Fruit fly (Drosophila melanogaster) whole organism, pupa: ENCODE measurements around the gene Adat1.
A peak's percentile ranks its signal among the peaks of the same experiment; 100 is the strongest.

Experiments
- CG10348 ChIP-seq: fragments of 200-800 bp; sonication (Bioruptor generic); IDR thresholded peaks from 2 replicates; pipeline ENCODE4 v1.3.6; 2022; ENCODE audit warnings: missing biosample characterization, missing genetic modification characterization
- CG12605 ChIP-seq: fragments of 200-800 bp; sonication (Bioruptor generic); IDR thresholded peaks from 2 replicates; pipeline ENCODE4 v1.3.6; 2022; ENCODE audit warnings: missing biosample characterization, missing genetic modification characterization
- CG13204 ChIP-seq: fragments of 200-800 bp; sonication (Bioruptor generic); optimal IDR thresholded peaks from 2 replicates; lab custom pipeline; 2018; ENCODE audit warnings: missing biosample characterization, mild to moderate bottlenecking, missing genetic modification characterization, moderate library complexity
- CG14655 ChIP-seq: fragments of 200-800 bp; sonication (Bioruptor generic); optimal IDR thresholded peaks from 3 replicates; lab custom pipeline; 2017; ENCODE audit warnings: mild to moderate bottlenecking, missing biosample characterization, missing genetic modification reagents, missing genetic modification characterization
- CG15710 ChIP-seq: fragments of 200-800 bp; sonication (Bioruptor generic); optimal IDR thresholded peaks from 2 replicates; lab custom pipeline; 2018; ENCODE audit warnings: missing biosample characterization, mild to moderate bottlenecking, missing genetic modification characterization, moderate library complexity
- CG17806 ChIP-seq: fragments of 200-800 bp; sonication (Bioruptor generic); optimal IDR thresholded peaks from 2 replicates; lab custom pipeline; 2018; ENCODE audit warnings: missing biosample characterization, mild to moderate bottlenecking, missing genetic modification characterization, moderate library complexity
- CG32121 ChIP-seq: fragments of 200-800 bp; sonication (Bioruptor generic); IDR thresholded peaks from 2 replicates; pipeline ENCODE4 v1.3.6; 2022; ENCODE audit warnings: missing biosample characterization, missing genetic modification characterization
- CG34367 ChIP-seq: fragments of 200-800 bp; sonication (Bioruptor generic); optimal IDR thresholded peaks from 2 replicates; lab custom pipeline; 2018; ENCODE audit warnings: missing biosample characterization, mild to moderate bottlenecking, missing genetic modification characterization
- CG4496 ChIP-seq: fragments of 200-800 bp; sonication (Bioruptor generic); IDR thresholded peaks from 3 replicates; pipeline ENCODE4 v1.3.6; 2022; ENCODE audit warnings: missing biosample characterization, missing genetic modification characterization
- CG8159 ChIP-seq: fragments of 200-800 bp; sonication (Bioruptor generic); optimal IDR thresholded peaks from 3 replicates; lab custom pipeline; 2018; ENCODE audit warnings: missing biosample characterization, mild to moderate bottlenecking, missing genetic modification characterization, moderate library complexity
- CG8301 ChIP-seq: fragments of 200-800 bp; sonication (Bioruptor generic); optimal IDR thresholded peaks from 2 replicates; lab custom pipeline; 2018; ENCODE audit warnings: missing biosample characterization, mild to moderate bottlenecking, missing genetic modification characterization
- CG9948 ChIP-seq: fragments of 200-800 bp; sonication (Bioruptor generic); optimal IDR thresholded peaks from 2 replicates; lab custom pipeline; 2018; ENCODE audit warnings: missing biosample characterization, mild to moderate bottlenecking, missing genetic modification characterization, moderate library complexity
- D1 ChIP-seq: fragments of 200-800 bp; sonication (Bioruptor generic); optimal IDR thresholded peaks from 2 replicates; lab custom pipeline; 2018; ENCODE audit warnings: missing biosample characterization, mild to moderate bottlenecking, missing genetic modification characterization, moderate library complexity
- EcR ChIP-seq: fragments of 200-800 bp; sonication (Bioruptor generic); optimal IDR thresholded peaks from 3 replicates; lab custom pipeline; 2019; ENCODE audit warnings: missing biosample characterization, missing genetic modification characterization, mild to moderate bottlenecking, moderate library complexity, missing genetic modification reagents
- Ets98B ChIP-seq: fragments of 200-800 bp; sonication (Bioruptor generic); IDR thresholded peaks from 2 replicates; pipeline ENCODE4 v1.3.6; 2022; ENCODE audit warnings: missing biosample characterization, missing genetic modification characterization
- Pif1A ChIP-seq: fragments of 200-800 bp; sonication (Bioruptor generic); optimal IDR thresholded peaks from 3 replicates; lab custom pipeline; 2016; ENCODE audit warnings: missing biosample characterization, missing genetic modification characterization
- Pif1B ChIP-seq: fragments of 200-800 bp; sonication (Bioruptor generic); optimal IDR thresholded peaks from 3 replicates; lab custom pipeline; 2016; ENCODE audit warnings: missing biosample characterization, missing genetic modification characterization
- Snoo ChIP-seq: fragments of 200-800 bp; sonication (Bioruptor generic); optimal IDR thresholded peaks from 3 replicates; lab custom pipeline; 2017; ENCODE audit warnings: missing biosample characterization, mild to moderate bottlenecking, missing genetic modification characterization, inconsistent platforms
- fd96Ca ChIP-seq: fragments of 200-800 bp; sonication (Bioruptor generic); IDR thresholded peaks from 3 replicates; pipeline ENCODE4 v1.3.6; 2022; ENCODE audit warnings: missing biosample characterization, missing genetic modification characterization
- gl ChIP-seq: fragments of 200-800 bp; sonication (Bioruptor generic); optimal IDR thresholded peaks from 2 replicates; lab custom pipeline; 2018; ENCODE audit warnings: missing biosample characterization, mild to moderate bottlenecking, missing genetic modification characterization
- rn ChIP-seq: fragments of 200-800 bp; sonication (Bioruptor generic); IDR thresholded peaks from 2 replicates; pipeline ENCODE4 v1.3.6; 2022; ENCODE audit warnings: missing biosample characterization, missing genetic modification characterization

The Adat1 gene

DNA sequence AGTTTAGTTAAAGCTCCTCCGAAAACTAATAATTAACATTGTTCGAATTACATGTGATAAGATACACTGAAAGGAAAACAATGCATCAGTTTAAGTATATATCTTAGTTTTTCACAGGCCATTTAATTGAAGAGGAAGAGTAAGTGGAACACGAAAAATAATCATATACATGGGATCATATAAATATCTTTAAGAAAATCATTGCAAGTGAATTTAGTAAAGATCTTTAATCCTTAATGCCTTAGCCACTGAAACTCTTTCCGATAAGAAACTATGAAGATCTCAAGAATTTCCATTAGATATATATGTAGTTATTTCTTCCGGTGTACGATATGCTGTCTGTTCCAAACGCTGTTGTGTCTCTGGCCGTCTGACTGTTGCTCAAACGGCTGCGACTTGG is 32.6 kb downstream of the Adat1 start:
- peak; percentile 37 for TF ChIP-seq CG9948 (tag; lab: Kevin White, UChicago)
- TF ChIP-seq CG15710 (tag; lab: Kevin White, UChicago), result no peak
- no peak for TF ChIP-seq CG13204
- TF ChIP-seq D1 (tag; lab: Kevin White, UChicago), result no peak
- TF ChIP-seq Pif1A (GFP tag; lab: Kevin White, UChicago), result peak; percentile 48
- TF ChIP-seq Snoo (tag; lab: Kevin White, UChicago), result no peak
- TF ChIP-seq rn, result peak; percentile 48; the same call in 1 of the 2 replicates
- peak; percentile 65; the same call in 2 of the 3 replicates for TF ChIP-seq CG4496 (GFP tag; lab: Robert Waterston, UW)
- TF ChIP-seq CG12605 (GFP tag; lab: Robert Waterston, UW), result peak; percentile 27; the same call in 1 of the 2 replicates
- peak; percentile 48 for TF ChIP-seq CG8301
- TF ChIP-seq CG17806 (tag; lab: Kevin White, UChicago), result no peak
- no peak for TF ChIP-seq gl (tag; lab: Kevin White, UChicago)
- no peak for TF ChIP-seq fd96Ca
- TF ChIP-seq CG34367 (tag; lab: Kevin White, UChicago), result no peak
- no peak for TF ChIP-seq CG10348 (GFP tag; lab: Robert Waterston, UW)
- TF ChIP-seq Ets98B (GFP tag; lab: Robert Waterston, UW), result peak; percentile 68
- TF ChIP-seq Pif1B (GFP tag; lab: Kevin White, UChicago), result peak; percentile 23
- peak; percentile 1 for TF ChIP-seq CG8159 (tag; lab: Kevin White, UChicago)
- peak; percentile 68 for TF ChIP-seq CG32121 (GFP tag; lab: Robert Waterston, UW)
- TF ChIP-seq CG14655, result peak; percentile 67
- no peak for TF ChIP-seq EcR (GFP tag; lab: Kevin White, UChicago)

DNA sequence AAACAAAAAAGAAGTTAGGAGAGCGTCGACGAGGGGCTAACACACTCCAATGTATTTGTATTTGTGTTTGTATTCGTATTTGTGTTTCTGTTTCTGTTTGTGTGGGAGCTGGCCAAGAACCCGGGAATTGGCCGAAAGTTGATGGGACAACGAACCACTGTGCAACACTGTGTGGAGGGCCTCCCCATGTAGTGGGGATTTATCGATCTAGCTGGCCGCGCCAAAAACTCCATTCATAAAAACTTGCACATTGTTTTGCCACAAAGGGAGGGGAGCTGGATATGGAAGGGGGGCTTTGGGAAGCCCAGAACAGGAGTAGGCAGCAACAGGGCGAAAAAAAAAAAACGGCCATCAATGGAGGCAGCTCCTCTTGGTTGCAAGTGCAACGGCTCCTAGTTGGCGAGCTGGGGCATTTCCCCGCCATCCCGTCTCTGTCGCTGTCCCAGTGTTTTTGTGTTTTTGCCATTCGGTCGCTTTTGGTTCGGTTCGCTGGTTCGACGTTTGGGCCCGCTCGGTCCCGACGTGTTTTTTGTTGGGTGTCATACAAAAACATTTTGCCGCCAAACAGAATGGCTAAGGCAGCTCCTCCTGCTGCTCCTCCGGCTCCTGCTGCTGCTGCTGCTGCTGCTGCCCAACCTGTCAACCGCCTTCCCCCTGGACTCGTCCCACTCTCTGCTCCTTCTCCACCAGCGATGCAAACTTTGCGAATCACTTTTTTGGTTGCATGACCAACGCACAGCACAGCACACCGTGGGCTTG is 34.2 kb downstream of the Adat1 start:
- TF ChIP-seq EcR (GFP tag; lab: Kevin White, UChicago) (peak; percentile 85), Pif1B (GFP tag; lab: Kevin White, UChicago) (no peak), CG13204 (peak; percentile 66), CG4496 (GFP tag; lab: Robert Waterston, UW) (0 out of 3 replicates have a peak, but pooled peaks have one; percentile 42)

DNA sequence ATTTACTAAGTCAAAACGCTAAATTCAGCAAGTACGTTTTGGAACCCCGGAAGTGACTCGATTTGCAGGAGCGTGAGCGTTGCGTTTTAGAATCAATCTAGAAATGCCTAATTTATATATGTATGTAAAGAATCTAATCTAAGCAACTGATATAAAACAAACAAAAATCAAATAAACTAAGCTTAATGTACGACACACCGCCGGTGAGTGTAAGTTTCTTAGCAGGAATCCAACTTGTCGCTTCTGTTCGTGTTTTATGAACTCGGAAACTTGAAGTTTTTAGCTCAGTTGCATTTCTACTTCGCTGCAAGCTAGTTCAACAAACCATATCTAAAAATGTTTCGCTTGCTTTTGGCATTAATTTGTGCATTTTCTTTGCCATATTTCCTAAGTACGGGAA is 37.6 kb downstream of the Adat1 start, which contains the start of gene CG43376:
Gene CG43376 (plus strand): TSS at position 301 of the 400 bp plus-strand sequence.
- TF ChIP-seq gl (tag; lab: Kevin White, UChicago) (no peak), Snoo (tag; lab: Kevin White, UChicago) (no peak), CG34367 (tag; lab: Kevin White, UChicago) (no peak)
- TF ChIP-seq, all 21 proteins: peak for 0

DNA sequence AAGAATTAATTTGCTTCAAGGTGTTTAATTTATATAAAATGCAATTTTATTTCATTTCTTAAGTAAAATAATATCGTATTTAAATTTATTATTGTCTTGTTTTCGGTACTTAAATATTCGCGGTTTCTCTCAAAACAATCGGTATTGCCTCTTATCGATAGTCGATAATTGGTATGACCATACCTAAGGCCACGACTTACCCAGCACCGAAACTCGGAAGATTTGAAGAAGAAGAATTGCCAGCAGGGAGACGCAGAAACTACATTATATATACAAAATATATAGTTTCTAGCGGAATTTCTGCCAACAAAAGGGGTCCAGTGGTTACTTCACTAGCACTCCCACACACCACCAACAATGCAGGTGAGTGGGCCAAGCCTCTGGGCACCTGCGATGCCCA is 40.4 kb downstream of the Adat1 start:
- TF ChIP-seq D1 (tag; lab: Kevin White, UChicago) (no peak), CG9948 (tag; lab: Kevin White, UChicago) (no peak), Ets98B (GFP tag; lab: Robert Waterston, UW) (no peak), CG34367 (tag; lab: Kevin White, UChicago) (no peak), CG14655 (no peak), CG32121 (GFP tag; lab: Robert Waterston, UW) (no peak), Pif1B (GFP tag; lab: Kevin White, UChicago) (no peak), EcR (GFP tag; lab: Kevin White, UChicago) (no peak), CG15710 (tag; lab: Kevin White, UChicago) (no peak), CG12605 (GFP tag; lab: Robert Waterston, UW) (no peak)

dm6 chr2L:13763144-13763543 is 48.1 kb downstream of the Adat1 start:
- TF ChIP-seq CG10348 (GFP tag; lab: Robert Waterston, UW), result no peak
- TF ChIP-seq rn, result no peak
- no peak for TF ChIP-seq Ets98B (GFP tag; lab: Robert Waterston, UW)
- no peak for TF ChIP-seq CG15710 (tag; lab: Kevin White, UChicago)
- no peak for TF ChIP-seq CG8159 (tag; lab: Kevin White, UChicago)
- TF ChIP-seq CG4496 (GFP tag; lab: Robert Waterston, UW), result no peak
- TF ChIP-seq CG13204, result no peak
- no peak for TF ChIP-seq CG8301
- TF ChIP-seq fd96Ca, result no peak
- no peak for TF ChIP-seq CG14655
- no peak for TF ChIP-seq Pif1A (GFP tag; lab: Kevin White, UChicago)
- no peak for TF ChIP-seq EcR (GFP tag; lab: Kevin White, UChicago)
- TF ChIP-seq D1 (tag; lab: Kevin White, UChicago), result no peak
- no peak for TF ChIP-seq gl (tag; lab: Kevin White, UChicago)
- TF ChIP-seq Snoo (tag; lab: Kevin White, UChicago), result no peak
- TF ChIP-seq Pif1B (GFP tag; lab: Kevin White, UChicago), result no peak
- TF ChIP-seq, all 21 proteins: peak for 0
